Worm (Caenorhabditis elegans): ENCODE results near the gene cutl-22.

The cutl-22 gene

DNA sequence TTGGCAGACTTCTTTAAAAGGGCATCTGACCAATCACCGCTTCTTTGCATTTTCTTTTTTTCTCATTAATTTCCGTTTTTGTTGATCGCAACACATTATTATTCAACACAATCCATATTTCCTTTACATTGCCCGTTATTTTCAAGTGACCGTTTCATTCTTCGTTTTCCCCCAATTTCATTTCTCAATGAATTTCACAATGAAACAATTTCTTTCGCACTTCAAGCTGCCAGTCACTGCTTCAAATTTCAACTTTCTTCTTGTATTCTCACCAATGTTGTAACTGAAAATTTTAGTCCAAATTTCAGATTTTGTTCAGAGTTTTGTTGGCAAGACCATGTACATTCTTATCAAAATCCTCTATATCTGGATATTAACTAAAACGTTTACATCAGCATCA is at the start of gene cutl-22:
cutl-22 (plus strand) TSS at position 301 of the 400 bp plus-strand sequence.
- TF ChIP-seq him-1 (tag; optimal IDR thresholded peaks at IDR 0.05) (no peak), W03F9.2 (tag; optimal IDR thresholded peaks at IDR 0.05) (no peak), dao-5 (tag; optimal IDR thresholded peaks at IDR 0.05) (no peak)

DNA sequence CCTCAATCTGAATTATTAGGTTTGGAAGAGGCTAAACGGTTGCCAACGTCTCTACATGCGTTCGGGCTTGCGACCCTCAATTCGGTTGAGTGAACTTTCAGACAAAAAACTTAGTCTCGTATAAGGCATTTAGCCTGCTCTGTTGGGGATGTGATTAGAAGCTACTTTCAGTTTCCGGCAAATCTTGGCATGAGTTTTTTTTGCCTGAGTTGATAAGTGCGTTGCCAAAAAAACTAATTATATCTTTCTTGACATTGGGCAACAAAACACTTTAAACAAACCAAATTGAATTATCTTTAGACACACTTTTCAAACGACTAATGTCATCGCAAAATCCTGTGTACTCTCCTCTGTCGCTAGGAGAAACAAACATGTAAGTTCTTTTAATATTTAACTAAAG is 49.2 kb upstream of the cutl-22 start, which contains the start of gene Y50D4B.4:
Y50D4B.4 (plus strand) TSS at position 301 of the 400 bp plus-strand sequence.
- TF ChIP-seq him-1 (tag; optimal IDR thresholded peaks at IDR 0.05) (no peak), W03F9.2 (tag; optimal IDR thresholded peaks at IDR 0.05) (no peak), dao-5 (tag; optimal IDR thresholded peaks at IDR 0.05) (no peak)

DNA sequence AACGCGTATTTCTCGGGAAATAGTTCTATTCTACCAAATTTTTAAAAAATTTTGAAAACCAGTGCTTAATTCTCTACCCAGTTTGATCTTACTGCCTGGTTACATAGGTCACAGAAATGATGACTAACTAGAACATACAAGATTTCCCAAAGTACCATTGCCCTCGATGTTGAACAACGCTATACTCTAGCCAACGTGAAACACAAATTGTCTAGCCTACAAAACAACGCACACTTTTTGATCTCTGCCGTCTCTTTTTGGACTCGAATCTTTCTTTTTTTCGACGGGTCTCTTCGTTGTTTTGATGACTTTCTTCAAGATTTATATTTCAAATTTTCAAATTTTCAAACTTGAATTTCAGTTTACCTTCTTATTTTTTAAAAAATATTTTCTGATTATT is 41.3 kb upstream of the cutl-22 start, which contains the start of gene Y50D4B.2:
Y50D4B.2 (plus strand) TSS at position 301 of the 400 bp plus-strand sequence.
- TF ChIP-seq W03F9.2 (tag; optimal IDR thresholded peaks at IDR 0.05) = no peak
- TF ChIP-seq him-1 (tag; optimal IDR thresholded peaks at IDR 0.05) = no peak
- no peak for TF ChIP-seq dao-5 (tag; optimal IDR thresholded peaks at IDR 0.05)

DNA sequence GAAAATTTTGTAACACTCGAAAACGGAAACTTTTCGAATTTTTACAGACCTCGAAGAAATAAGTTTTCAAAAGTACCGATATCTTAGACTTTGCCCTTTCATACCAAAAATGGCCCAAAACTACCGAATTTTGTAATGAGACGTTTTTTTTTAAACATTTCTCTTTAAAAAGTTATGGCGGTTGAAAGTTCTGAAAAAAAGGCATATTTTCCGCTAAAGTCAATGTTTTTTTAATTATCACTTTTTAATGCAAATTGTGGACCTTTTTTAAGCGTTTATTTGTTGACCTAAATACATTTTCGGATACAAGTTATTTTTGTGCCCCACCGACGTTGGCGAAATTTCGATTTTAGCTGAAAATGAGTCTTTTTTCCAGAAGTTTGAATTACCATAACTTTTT is 39.0 kb upstream of the cutl-22 start:
- no peak for TF ChIP-seq W03F9.2 (tag; optimal IDR thresholded peaks at IDR 0.05)
- TF ChIP-seq dao-5 (tag; optimal IDR thresholded peaks at IDR 0.05) = no peak
- TF ChIP-seq him-1 (tag; optimal IDR thresholded peaks at IDR 0.05) = no peak

DNA sequence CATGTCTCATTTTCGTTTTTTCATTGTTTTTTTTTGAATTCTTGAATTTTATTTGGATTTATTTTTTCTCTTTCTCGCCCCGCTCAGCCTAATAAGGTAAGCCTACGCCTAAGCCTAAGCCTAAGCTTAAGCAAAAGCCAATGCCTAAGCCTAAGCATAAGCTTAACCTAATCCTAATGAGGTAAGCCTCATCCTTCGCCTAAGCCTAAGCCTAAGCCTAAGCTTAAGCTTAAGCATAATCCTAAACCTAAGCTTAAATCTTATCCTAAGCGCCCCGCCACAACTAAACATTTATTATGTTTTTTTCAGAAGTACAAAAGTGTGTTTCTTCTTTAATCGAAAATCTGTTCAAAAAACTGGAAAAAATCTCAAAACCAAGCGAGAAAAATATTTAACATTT is 29.4 kb upstream of the cutl-22 start:
- no peak for TF ChIP-seq W03F9.2 (tag; optimal IDR thresholded peaks at IDR 0.05)
- no peak for TF ChIP-seq him-1 (tag; optimal IDR thresholded peaks at IDR 0.05)
- no peak for TF ChIP-seq dao-5 (tag; optimal IDR thresholded peaks at IDR 0.05)

DNA sequence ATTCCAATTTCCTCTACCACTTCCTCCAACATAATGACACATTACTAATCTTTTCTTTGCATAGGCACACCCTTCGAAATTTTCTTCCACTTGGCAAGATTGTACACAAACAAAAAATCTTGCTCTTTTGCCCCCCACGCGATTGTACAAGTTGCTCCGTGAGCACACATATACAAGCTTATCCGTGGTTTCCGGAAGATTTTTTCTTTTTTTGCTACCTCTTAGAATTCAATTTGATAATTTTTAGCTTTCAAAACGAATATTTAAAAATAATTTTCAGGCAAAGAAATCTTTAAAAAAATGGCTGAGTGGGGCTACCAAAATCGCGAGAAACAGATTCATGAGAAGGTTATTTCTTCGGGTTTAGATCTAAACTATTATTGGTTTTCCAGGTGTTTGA is 28.9 kb upstream of the cutl-22 start, which contains the start of gene Y50D4B.1:
Y50D4B.1 (plus strand) TSS at position 301 of the 400 bp plus-strand sequence.
- no peak for TF ChIP-seq W03F9.2 (tag; optimal IDR thresholded peaks at IDR 0.05)
- TF ChIP-seq him-1 (tag; optimal IDR thresholded peaks at IDR 0.05) = no peak
- TF ChIP-seq dao-5 (tag; optimal IDR thresholded peaks at IDR 0.05) = no peak

DNA sequence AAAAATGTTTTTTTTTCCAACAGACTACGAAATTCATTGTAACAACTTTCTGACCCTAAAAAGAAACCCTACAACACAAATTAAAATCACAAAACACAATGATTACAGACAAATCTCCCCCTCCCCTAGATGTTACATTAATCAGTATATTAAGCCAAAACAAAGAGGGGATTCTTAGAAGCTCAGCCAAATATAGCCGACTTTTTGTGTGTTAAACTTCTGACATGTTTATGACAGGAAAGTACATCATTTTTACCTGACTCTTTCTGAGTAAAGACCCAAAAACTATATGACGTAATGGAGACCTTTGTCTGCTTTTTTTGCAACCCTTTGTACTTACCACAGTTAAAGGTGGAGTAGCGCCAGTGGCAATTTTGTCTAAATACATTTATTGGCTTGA is 21.4 kb upstream of the cutl-22 start:
- TF ChIP-seq dao-5 (tag; optimal IDR thresholded peaks at IDR 0.05) (no peak), W03F9.2 (tag; optimal IDR thresholded peaks at IDR 0.05) (no peak), him-1 (tag; optimal IDR thresholded peaks at IDR 0.05) (no peak)

DNA sequence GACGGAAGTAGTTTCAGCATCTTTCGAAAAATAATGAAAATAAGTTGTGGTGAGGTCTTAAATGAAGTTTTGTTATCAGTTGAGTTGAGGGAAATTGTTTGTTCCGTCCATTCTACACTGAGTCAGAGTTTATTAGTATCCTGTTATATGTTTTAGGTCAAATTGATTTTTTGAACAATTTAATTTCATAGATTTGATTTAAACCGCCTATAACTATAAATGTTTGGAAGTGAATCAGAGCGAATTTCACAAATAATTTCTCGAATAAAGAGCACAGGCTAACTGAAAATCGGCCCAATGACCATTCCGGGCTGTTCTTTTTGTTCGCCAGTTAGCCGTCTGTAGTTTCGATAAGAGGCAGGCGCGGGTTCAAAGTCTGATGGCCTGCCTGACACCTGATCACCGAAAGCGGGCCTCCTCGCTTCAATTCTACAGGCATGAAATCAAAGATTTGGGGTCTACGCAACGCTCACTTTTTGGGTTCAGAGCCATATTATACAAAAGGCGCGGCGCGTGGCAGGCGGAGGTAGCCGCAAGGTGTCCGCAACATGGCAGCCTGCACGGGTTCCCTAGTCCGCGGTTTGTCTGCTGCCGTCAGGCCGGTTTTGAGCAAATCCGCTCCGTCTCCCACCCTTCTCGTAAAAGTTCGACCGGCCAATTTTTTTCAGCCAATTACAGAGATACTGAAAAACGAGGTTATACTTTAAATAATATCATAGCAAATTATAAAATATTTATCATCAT is 9.5 kb upstream of the cutl-22 start, which contains the start of gene W07B8.4:
W07B8.4 (minus strand) TSS at position 51 of the 744 bp plus-strand sequence.
- TF ChIP-seq W03F9.2 (tag; optimal IDR thresholded peaks at IDR 0.05) (no peak), him-1 (tag; optimal IDR thresholded peaks at IDR 0.05) (no peak)

DNA sequence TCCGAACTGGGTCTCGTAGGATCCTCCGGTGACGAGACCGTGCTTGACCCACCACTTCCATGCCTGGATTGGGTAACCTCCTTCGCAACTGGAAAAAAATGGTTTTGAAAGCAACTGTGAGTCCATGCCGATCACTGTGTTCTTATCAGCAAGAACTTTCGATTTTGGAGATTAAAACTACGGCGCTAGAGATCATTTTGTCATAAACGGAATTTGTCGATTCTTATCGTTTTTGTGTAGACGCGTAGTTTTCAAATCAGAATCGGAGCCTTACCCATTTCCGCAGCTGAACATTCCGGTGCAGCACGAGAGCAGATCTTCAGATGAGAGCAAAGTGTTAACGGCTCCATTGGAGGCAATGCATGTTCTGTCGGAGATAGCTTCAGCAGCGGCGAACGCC is 8.3 kb upstream of the cutl-22 start:
- TF ChIP-seq W03F9.2 (tag; optimal IDR thresholded peaks at IDR 0.05) (no peak), him-1 (tag; optimal IDR thresholded peaks at IDR 0.05) (no peak), dao-5 (tag; optimal IDR thresholded peaks at IDR 0.05) (no peak)

DNA sequence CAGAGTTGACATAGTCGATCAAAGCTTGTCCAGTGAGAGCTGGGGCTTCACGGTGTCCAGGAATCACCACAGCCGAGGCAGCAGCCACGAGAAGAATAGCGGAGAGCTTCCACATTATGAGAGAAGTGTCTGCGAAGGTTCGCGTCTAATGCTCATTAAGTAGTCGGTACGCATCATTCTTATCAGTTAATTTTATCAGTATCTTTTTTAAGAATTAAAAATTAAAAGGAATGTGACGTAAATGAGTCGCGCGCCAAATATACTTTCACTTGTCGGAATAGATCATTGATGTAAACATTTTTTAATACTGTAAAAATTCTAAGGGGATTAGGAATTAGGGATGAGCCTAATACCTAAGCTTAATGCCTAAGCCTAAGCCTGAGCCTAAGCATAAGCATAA is 7.7 kb upstream of the cutl-22 start, which contains the start of gene cpr-5:
cpr-5 (minus strand) TSS at position 197 of the 400 bp plus-strand sequence.
- no peak for TF ChIP-seq W03F9.2 (tag; optimal IDR thresholded peaks at IDR 0.05)
- no peak for TF ChIP-seq dao-5 (tag; optimal IDR thresholded peaks at IDR 0.05)
- no peak for TF ChIP-seq him-1 (tag; optimal IDR thresholded peaks at IDR 0.05)

DNA sequence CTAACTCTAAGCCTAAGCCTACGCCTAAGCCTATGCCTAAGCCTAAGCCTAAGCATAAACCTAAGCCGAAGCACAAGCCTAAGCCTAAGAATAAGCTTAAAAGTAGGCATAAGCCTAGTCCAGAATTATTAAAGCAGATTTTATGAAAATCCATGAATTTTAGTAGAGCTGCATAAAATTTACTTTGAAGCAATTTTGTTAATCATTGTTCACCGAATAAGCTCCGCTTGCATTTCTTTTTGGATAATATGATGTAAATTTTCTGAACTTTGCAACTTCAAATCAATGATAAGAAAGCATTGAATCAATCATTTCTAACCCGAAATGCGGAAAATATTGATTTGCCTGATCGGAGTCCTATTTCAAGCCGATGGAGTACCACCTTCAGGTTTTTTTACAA is 7.2 kb upstream of the cutl-22 start, which contains the start of gene cpr-8:
cpr-8 (plus strand) TSS at position 301 of the 400 bp plus-strand sequence.
- TF ChIP-seq W03F9.2 (tag; optimal IDR thresholded peaks at IDR 0.05) (no peak), him-1 (tag; optimal IDR thresholded peaks at IDR 0.05) (no peak), dao-5 (tag; optimal IDR thresholded peaks at IDR 0.05) (no peak)

DNA sequence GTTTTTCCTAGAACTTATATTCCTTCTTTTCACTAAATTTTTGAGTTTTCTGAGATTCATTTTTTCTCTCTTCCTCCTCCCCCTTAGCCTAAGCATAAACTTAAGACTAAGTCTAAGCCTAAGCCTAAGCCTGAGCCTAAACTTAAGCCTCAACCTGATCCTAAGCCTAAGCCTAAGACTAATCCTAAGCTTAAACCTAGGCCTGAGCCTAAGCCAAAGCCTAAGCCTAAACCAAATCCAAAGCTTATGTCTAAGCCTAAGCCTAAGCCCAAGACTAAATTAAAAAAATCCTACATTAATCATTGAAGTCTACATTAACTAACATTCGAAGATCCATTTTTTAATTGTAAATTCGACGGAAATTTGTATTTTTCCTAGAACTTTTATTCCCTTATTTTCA is 727 bp upstream of the cutl-22 start:
- TF ChIP-seq him-1 (tag; optimal IDR thresholded peaks at IDR 0.05) (no peak), W03F9.2 (tag; optimal IDR thresholded peaks at IDR 0.05) (no peak), dao-5 (tag; optimal IDR thresholded peaks at IDR 0.05) (no peak)

DNA sequence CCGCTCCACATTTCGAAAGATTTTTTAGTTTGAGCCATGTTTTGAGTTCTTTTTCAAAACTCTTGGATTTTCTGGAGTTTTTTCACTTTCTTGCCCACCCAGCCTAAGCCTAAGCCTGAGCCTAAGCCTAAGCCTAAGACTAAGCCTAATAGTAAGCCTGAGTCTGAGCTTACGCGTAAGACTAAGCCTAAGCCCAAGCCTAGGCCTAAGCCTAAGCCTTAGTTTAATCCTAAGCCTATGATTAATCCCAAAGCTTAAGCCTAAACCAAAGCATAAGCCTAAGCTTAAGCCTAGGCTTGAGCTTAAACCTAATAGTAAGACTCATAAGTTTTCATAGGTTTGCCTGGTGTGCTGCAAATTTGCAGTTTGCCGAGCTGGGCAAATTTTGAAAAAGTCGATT is 718 bp downstream of the cutl-22 start:
- no peak for TF ChIP-seq dao-5 (tag; optimal IDR thresholded peaks at IDR 0.05)
- no peak for TF ChIP-seq him-1 (tag; optimal IDR thresholded peaks at IDR 0.05)

DNA sequence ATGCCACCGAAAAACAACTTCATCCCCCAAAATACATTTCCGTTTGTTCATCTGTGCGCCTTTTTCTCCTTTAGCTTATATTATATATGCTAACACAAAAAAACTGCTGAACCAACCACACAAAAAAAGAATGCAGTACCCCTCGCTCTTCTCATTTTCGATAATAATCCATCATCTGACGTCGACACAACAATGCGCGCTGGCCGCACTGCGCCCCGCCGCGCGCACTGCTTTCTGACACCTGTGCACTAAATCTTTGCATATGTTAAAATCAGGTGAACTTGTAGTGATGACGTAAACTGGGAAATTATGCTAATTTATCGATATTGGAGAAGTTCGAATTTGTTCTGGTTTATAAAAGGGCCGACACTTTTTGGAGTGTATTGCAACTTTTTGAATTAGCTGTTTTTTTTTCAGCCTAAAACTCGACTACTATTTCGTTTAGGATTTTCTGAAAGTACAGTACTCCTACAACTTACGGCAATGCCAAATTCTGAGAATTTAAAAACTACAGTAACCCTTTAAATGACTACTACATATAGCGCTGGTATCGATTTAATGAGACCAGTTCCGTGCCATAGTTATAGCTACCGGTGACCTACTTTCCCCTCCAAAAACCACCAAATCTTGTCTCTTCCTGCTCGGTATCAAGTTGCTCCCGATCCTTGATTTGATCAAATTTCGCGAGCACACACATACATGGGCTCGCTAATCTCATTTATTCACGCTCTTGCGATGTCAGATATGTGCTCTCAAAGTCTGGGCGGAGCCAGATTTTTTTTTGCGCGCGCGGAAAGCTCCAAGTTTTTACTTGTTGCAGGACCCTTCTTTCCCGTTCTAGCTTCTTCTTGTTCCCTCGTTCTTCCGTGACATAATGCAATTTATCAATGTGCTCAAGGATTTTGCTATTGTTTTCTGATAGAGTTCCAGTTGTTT is 8.5 kb downstream of the cutl-22 start:
- TF ChIP-seq W03F9.2 (tag; optimal IDR thresholded peaks at IDR 0.05) = no peak
- TF ChIP-seq him-1 (tag; optimal IDR thresholded peaks at IDR 0.05) = no peak
- TF ChIP-seq dao-5 (tag; optimal IDR thresholded peaks at IDR 0.05) = no peak

Measured in whole organism, L4/young adult.